Fruit fly (Drosophila melanogaster): Measurements from ENCODE around the gene CG31219.

DNA sequence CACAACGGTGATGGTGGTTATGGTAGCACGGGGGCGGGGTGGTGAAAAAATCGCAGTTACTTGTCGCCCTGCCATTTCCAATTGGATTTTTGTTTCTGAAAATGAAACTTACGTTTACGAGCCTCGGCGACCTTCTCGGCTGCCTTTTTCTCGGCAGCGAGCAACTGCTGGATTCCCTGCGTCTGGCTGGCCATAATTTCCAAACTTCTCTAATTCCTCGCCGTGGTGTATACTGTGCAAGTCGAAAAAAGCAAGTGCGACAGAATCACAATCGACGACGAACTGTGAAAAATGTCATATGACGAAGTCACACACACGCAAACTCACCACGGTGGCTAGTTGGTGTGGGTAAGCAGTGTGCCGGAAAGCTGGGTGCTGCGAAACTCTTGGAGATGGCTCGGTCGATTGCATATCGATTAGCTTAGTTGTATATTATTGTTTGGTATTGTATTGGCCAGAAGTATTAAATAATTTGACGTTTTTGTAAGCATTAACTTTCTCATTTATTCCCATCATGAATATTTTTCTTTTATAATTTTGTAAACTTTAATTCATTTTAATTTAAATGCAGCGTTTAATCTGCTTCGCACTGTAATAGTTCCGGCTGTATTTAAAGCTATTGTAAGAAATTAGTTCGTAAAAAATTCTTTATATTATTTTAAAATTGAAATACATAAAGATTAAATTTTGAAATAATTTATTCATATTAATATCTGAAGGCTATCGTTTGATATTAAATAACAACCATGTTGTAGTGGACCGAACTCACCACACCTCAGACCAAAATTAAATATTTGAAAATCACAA is 6.5 kb upstream of the CG31219 start, which contains the start of gene Vha13:
- TF ChIP-seq Ets98B (GFP tag; IDR thresholded peaks at IDR 0.05), result peak; percentile 28; the same call in 1 of the 2 replicates
- no peak for TF ChIP-seq rn (GFP tag; IDR thresholded peaks at IDR 0.05)
